Fruit fly (Drosophila melanogaster) whole organism, prepupa: ENCODE results near the gene Mst77F.

ENCODE experiments used
- CG10631 ChIP-seq: fragments of 200-800 bp; sonication (Bioruptor generic); optimal IDR thresholded peaks from 2 replicates; lab custom pipeline; 2016; ENCODE audit warnings: missing biosample characterization, missing genetic modification characterization
- CG11762 ChIP-seq: fragments of 200-800 bp; sonication (Bioruptor generic); optimal IDR thresholded peaks from 3 replicates; lab custom pipeline; 2016; ENCODE audit warnings: missing biosample characterization, missing genetic modification characterization; ENCODE audit not compliant: insufficient read depth
- CG11902 ChIP-seq: fragments of 200-800 bp; sonication (Bioruptor generic); optimal IDR thresholded peaks from 3 replicates; lab custom pipeline; 2016; ENCODE audit warnings: missing biosample characterization, missing genetic modification characterization
- CG15336 ChIP-seq: fragments of 200-800 bp; sonication (Bioruptor generic); IDR thresholded peaks from 2 replicates; pipeline ENCODE4 v1.3.6; 2022; ENCODE audit warnings: missing biosample characterization, missing genetic modification characterization
- CG3032 ChIP-seq: fragments of 200-800 bp; optimal IDR thresholded peaks from 2 replicates; lab custom pipeline; 2019; ENCODE audit warnings: missing biosample characterization, mild to moderate bottlenecking, missing genetic modification characterization, moderate library complexity
- CG31627 ChIP-seq: fragments of 200-800 bp; sonication (Bioruptor generic); optimal IDR thresholded peaks from 3 replicates; lab custom pipeline; 2016; ENCODE audit warnings: missing biosample characterization, missing genetic modification characterization
- CG4318 ChIP-seq: fragments of 200-800 bp; sonication (Bioruptor generic); optimal IDR thresholded peaks from 3 replicates; lab custom pipeline; 2017; ENCODE audit warnings: missing biosample characterization, mild to moderate bottlenecking, missing genetic modification characterization
- CG6163 ChIP-seq: fragments of 200-800 bp; sonication (Bioruptor generic); IDR thresholded peaks from 3 replicates; pipeline ENCODE4 v1.3.6; 2022; ENCODE audit warnings: missing biosample characterization, missing genetic modification characterization
- CG6276 ChIP-seq: fragments of 200-800 bp; sonication (Bioruptor generic); optimal IDR thresholded peaks from 2 replicates; lab custom pipeline; 2017; ENCODE audit warnings: missing biosample characterization, mild to moderate bottlenecking, missing genetic modification characterization
- CG6792 ChIP-seq: fragments of 200-800 bp; sonication (Bioruptor generic); optimal IDR thresholded peaks from 3 replicates; lab custom pipeline; 2016; ENCODE audit warnings: missing biosample characterization, missing genetic modification characterization
- CG6808 ChIP-seq: fragments of 200-800 bp; sonication (Bioruptor generic); optimal IDR thresholded peaks from 3 replicates; lab custom pipeline; 2017; ENCODE audit warnings: missing biosample characterization, missing genetic modification characterization, mild to moderate bottlenecking, moderate library complexity, missing genetic modification reagents
- CG6854 ChIP-seq: fragments of 200-800 bp; sonication (Bioruptor generic); optimal IDR thresholded peaks from 2 replicates; lab custom pipeline; 2017; ENCODE audit warnings: missing biosample characterization, mild to moderate bottlenecking, missing genetic modification characterization
- CG7368 ChIP-seq: fragments of 200-800 bp; sonication (Bioruptor generic); optimal IDR thresholded peaks from 3 replicates; lab custom pipeline; 2016; ENCODE audit warnings: missing biosample characterization, missing genetic modification characterization
- CG8119 ChIP-seq: fragments of 200-800 bp; sonication (Bioruptor generic); IDR thresholded peaks from 3 replicates; pipeline ENCODE4 v1.3.6; 2022; ENCODE audit warnings: missing biosample characterization, missing genetic modification characterization
- CG8319 ChIP-seq: fragments of 200-800 bp; sonication (Bioruptor generic); optimal IDR thresholded peaks from 3 replicates; lab custom pipeline; 2016; ENCODE audit warnings: missing biosample characterization, missing genetic modification characterization
- CG8632 ChIP-seq: fragments of 200-800 bp; sonication (Bioruptor generic); optimal IDR thresholded peaks from 3 replicates; lab custom pipeline; 2016; ENCODE audit warnings: missing biosample characterization, missing genetic modification characterization
- Eip75B ChIP-seq: fragments of 200-800 bp; sonication (Bioruptor generic); optimal IDR thresholded peaks from 3 replicates; lab custom pipeline; 2016; ENCODE audit warnings: missing biosample characterization, missing genetic modification characterization
- Eip78C ChIP-seq: fragments of 200-800 bp; sonication (Bioruptor generic); peaks from one replicate; lab custom pipeline; 2016; ENCODE audit warnings: missing biosample characterization, missing genetic modification characterization
- Ets96B ChIP-seq: fragments of 200-800 bp; optimal IDR thresholded peaks from 2 replicates; lab custom pipeline; 2019; ENCODE audit warnings: missing biosample characterization, mild to moderate bottlenecking, missing genetic modification characterization, moderate library complexity
- Gug ChIP-seq: fragments of 200-800 bp; sonication (Bioruptor generic); IDR thresholded peaks from 2 replicates; pipeline ENCODE4 v1.3.6; 2022; ENCODE audit warnings: missing biosample characterization, missing genetic modification characterization
- Hr38 ChIP-seq: sonication (Bioruptor generic); optimal IDR thresholded peaks from 2 replicates; lab custom pipeline; 2016; ENCODE audit warnings: missing biosample characterization, missing genetic modification characterization
- Hr4 ChIP-seq: fragments of 200-800 bp; sonication (Bioruptor generic); optimal IDR thresholded peaks from 3 replicates; lab custom pipeline; 2016; ENCODE audit warnings: missing biosample characterization, missing genetic modification characterization
- Lpt ChIP-seq: fragments of 200-800 bp; sonication (Bioruptor generic); optimal IDR thresholded peaks from 3 replicates; lab custom pipeline; 2016; ENCODE audit warnings: missing biosample characterization, missing genetic modification characterization
- OdsH ChIP-seq: fragments of 200-800 bp; sonication (Bioruptor generic); optimal IDR thresholded peaks from 3 replicates; lab custom pipeline; 2016; ENCODE audit warnings: missing biosample characterization, missing genetic modification characterization
- Smox ChIP-seq: fragments of 200-800 bp; sonication (Bioruptor generic); optimal IDR thresholded peaks from 3 replicates; lab custom pipeline; 2016; ENCODE audit warnings: missing biosample characterization, missing genetic modification characterization
- Sox14 ChIP-seq: fragments of 200-800 bp; sonication (Bioruptor generic); optimal IDR thresholded peaks from 3 replicates; lab custom pipeline; 2016; ENCODE audit warnings: missing biosample characterization, missing genetic modification characterization
- Sox15 ChIP-seq: fragments of 200-800 bp; sonication (Bioruptor generic); optimal IDR thresholded peaks from 3 replicates; lab custom pipeline; 2016; ENCODE audit warnings: missing biosample characterization, missing genetic modification characterization
- achi ChIP-seq: fragments of 200-800 bp; sonication (Bioruptor generic); optimal IDR thresholded peaks from 3 replicates; lab custom pipeline; 2016; ENCODE audit warnings: missing biosample characterization, missing genetic modification characterization
- acj6 ChIP-seq: fragments of 200-800 bp; sonication (Bioruptor generic); optimal IDR thresholded peaks from 3 replicates; lab custom pipeline; 2016; ENCODE audit warnings: missing biosample characterization, missing genetic modification characterization
- cyc ChIP-seq: fragments of 200-800 bp; sonication (Bioruptor generic); optimal IDR thresholded peaks from 3 replicates; lab custom pipeline; 2016; ENCODE audit warnings: missing biosample characterization, missing genetic modification characterization
- dsx ChIP-seq: fragments of 200-800 bp; optimal IDR thresholded peaks from 3 replicates; lab custom pipeline; 2019; ENCODE audit warnings: missing biosample characterization, mild to moderate bottlenecking, missing genetic modification characterization, moderate library complexity; ENCODE audit not compliant: poor library complexity, severe bottlenecking
- eg ChIP-seq: fragments of 200-800 bp; sonication (Bioruptor generic); IDR thresholded peaks from 3 replicates; pipeline ENCODE4 v1.3.6; 2022; ENCODE audit warnings: missing biosample characterization, missing genetic modification characterization
- fd59A ChIP-seq: fragments of 200-800 bp; sonication (Bioruptor generic); optimal IDR thresholded peaks from 2 replicates; lab custom pipeline; 2017; ENCODE audit warnings: missing biosample characterization, mild to moderate bottlenecking, missing genetic modification characterization, missing genetic modification reagents
- fd85E ChIP-seq: fragments of 200-800 bp; sonication (Bioruptor generic); optimal IDR thresholded peaks from 3 replicates; lab custom pipeline; 2016; ENCODE audit warnings: missing biosample characterization, missing genetic modification characterization
- lz ChIP-seq: fragments of 200-800 bp; sonication (Bioruptor generic); optimal IDR thresholded peaks from 3 replicates; lab custom pipeline; 2016; ENCODE audit warnings: missing biosample characterization, missing genetic modification characterization
- net ChIP-seq: fragments of 200-800 bp; sonication (Bioruptor generic); optimal IDR thresholded peaks from 3 replicates; lab custom pipeline; 2016; ENCODE audit warnings: missing biosample characterization, missing genetic modification characterization
- salr ChIP-seq, 2 experiments: fragments of 200-800 bp; sonication (Bioruptor generic); optimal IDR thresholded peaks; 3 replicates each; lab custom pipeline; 2016 to 2018; ENCODE audit warnings: missing biosample characterization in 2 of 2, missing genetic modification characterization in 2 of 2, mild to moderate bottlenecking in 1 of 2
- topi ChIP-seq: fragments of 200-800 bp; sonication (Bioruptor generic); optimal IDR thresholded peaks from 3 replicates; lab custom pipeline; 2016; ENCODE audit warnings: missing biosample characterization, missing genetic modification characterization
- vri ChIP-seq: fragments of 200-800 bp; sonication (Bioruptor generic); optimal IDR thresholded peaks from 3 replicates; lab custom pipeline; 2016; ENCODE audit warnings: missing biosample characterization, mild to moderate bottlenecking, missing genetic modification characterization

Mst77F gene

dm6 chr3L:20817927-20818326 is at the start of gene Mst77F:
Gene Mst77F, minus strand, starts transcription at chr3L:20818027.
- TF ChIP-seq Ets96B (tag; lab: Kevin White, UChicago) (no peak), topi (no peak), Lpt (no peak), Gug (GFP tag; lab: Robert Waterston, UW) (no peak), CG10631 (GFP tag; lab: Kevin White, UChicago) (no peak), vri (no peak), CG8319 (GFP tag; lab: Kevin White, UChicago) (no peak), Smox (no peak), net (GFP tag; lab: Kevin White, UChicago) (no peak), CG6854 (no peak), fd85E (GFP tag; lab: Kevin White, UChicago) (no peak), CG6808 (no peak), acj6 (GFP tag; lab: Kevin White, UChicago) (no peak), OdsH (GFP tag; lab: Kevin White, UChicago) (no peak), dsx (GFP tag; lab: Kevin White, UChicago) (no peak), eg (GFP tag; lab: Robert Waterston, UW) (no peak), CG6276 (no peak), salr (GFP tag; optimal IDR thresholded peaks at IDR 0.05; lab: Kevin White, UChicago) (no peak)

DNA sequence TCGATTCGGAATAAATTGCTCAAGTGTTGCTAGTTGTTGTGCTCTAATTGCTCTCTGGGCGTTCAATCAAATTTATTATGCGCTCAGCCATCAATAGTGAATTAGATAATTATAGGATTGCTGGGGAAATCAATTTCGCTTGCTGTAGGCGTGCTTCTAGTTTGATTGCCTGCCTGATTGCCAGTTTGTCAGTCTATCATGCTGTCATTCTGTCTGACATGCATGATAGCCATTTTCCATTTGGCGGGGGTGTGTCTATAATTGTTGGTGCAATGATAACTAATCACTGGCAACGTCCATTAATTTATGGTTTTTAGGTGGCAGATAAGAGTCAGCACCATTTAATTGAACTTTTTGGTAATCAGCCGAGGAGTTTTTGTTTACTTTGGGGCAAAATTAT is 39.8 kb upstream of the Mst77F start:
- TF ChIP-seq CG8119 (GFP tag; lab: Robert Waterston, UW) (no peak), topi (no peak), Eip75B (GFP tag; lab: Kevin White, UChicago) (no peak), CG8632 (GFP tag; lab: Kevin White, UChicago) (no peak), net (GFP tag; lab: Kevin White, UChicago) (no peak), CG6792 (no peak), eg (GFP tag; lab: Robert Waterston, UW) (no peak), cyc (GFP tag; lab: Kevin White, UChicago) (no peak), Hr38 (no peak)

DNA sequence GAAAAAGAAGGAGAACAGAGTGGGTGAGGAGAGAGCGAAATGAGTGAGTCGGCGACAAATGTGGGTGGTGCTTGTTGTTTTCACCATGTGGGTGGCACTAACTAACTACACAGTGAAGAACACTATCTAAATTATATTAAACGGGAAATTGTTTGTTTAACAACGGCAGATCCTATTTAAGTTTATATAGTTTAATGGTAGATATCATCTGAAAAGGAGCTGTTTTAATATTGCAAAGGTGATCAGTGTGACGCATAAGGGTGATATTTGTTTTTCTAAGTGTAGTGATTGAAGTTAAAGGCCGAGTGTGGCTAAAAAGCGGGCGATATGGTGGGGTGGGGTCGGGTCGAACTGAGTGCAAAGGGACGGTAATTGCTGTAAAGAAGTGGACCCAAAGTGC is 30.7 kb upstream of the Mst77F start:
- no peak for TF ChIP-seq OdsH (GFP tag; lab: Kevin White, UChicago)
- TF ChIP-seq CG6808 = no peak
- no peak for TF ChIP-seq Gug (GFP tag; lab: Robert Waterston, UW)
- TF ChIP-seq CG3032 (tag; lab: Kevin White, UChicago) = no peak
- no peak for TF ChIP-seq CG11762
- no peak for TF ChIP-seq CG6163 (GFP tag; lab: Robert Waterston, UW)
- no peak for TF ChIP-seq CG6276
- TF ChIP-seq CG11902 (GFP tag; lab: Kevin White, UChicago) = no peak
- TF ChIP-seq CG4318 (GFP tag; lab: Kevin White, UChicago) = no peak
- no peak for TF ChIP-seq CG8319 (GFP tag; lab: Kevin White, UChicago)

- TF ChIP-seq Hr4 (GFP tag; lab: Kevin White, UChicago) (no peak), Sox15 (GFP tag; lab: Kevin White, UChicago) (no peak), cyc (GFP tag; lab: Kevin White, UChicago) (peak; percentile 53), Eip78C (GFP tag; lab: Kevin White, UChicago) (no peak), CG7368 (GFP tag; lab: Kevin White, UChicago) (no peak), topi (no peak), vri (no peak), CG15336 (GFP tag; lab: Robert Waterston, UW) (no peak), CG6808 (peak; percentile 58), CG6792 (peak; percentile 2), fd59A (GFP tag; lab: Kevin White, UChicago) (no peak), achi (GFP tag; lab: Kevin White, UChicago) (no peak), CG6854 (no peak), Sox14 (GFP tag; lab: Kevin White, UChicago) (peak; percentile 37), net (GFP tag; lab: Kevin White, UChicago) (no peak), CG31627 (GFP tag; lab: Kevin White, UChicago) (peak; percentile 63), Smox (peak; percentile 12), lz (GFP tag; lab: Kevin White, UChicago) (peak; percentile 44)
- TF ChIP-seq, all 60 proteins: peak for 7
These were observed 23.8 kb upstream of the Mst77F start, which contains the start of the genes CSN3 and CG11456 for dm6 chr3L:20841465-20842109. Gene CSN3, minus strand, starts transcription at chr3L:20841576. Gene CG11456, plus strand, starts transcription at chr3L:20841987.
